Worm (Caenorhabditis elegans) whole organism, L3 larva: ENCODE results near the gene sri-1.
"Not testable (repeated sequence)": the region's sequence is repeated elsewhere in the genome, so short reads cannot be mapped to it uniquely, and the experiment has no call there.

Experiments
- R02D3.7 ChIP-seq: fragments of 150-350 bp; optimal IDR thresholded peaks from 2 replicates; lab custom pipeline; 2014; ENCODE audit warnings: missing biosample characterization, missing genetic modification characterization
- ZK546.5 ChIP-seq: sonication (generic microtip); optimal IDR thresholded peaks from 2 replicates; lab custom pipeline; 2017; ENCODE audit warnings: missing biosample characterization, missing genetic modification characterization
- ama-1 ChIP-seq: fragments of 150-350 bp; optimal IDR thresholded peaks from 2 replicates; lab custom pipeline; 2018
- ceh-16 ChIP-seq: sonication (generic microtip); optimal IDR thresholded peaks from 2 replicates; lab custom pipeline; 2017; ENCODE audit warnings: missing biosample characterization, missing genetic modification characterization
- ceh-82 ChIP-seq: fragments of 150-350 bp; optimal IDR thresholded peaks from 2 replicates; lab custom pipeline; 2014; ENCODE audit warnings: missing biosample characterization, missing genetic modification characterization
- ceh-9 ChIP-seq: sonication (generic microtip); optimal IDR thresholded peaks from 2 replicates; lab custom pipeline; 2018; ENCODE audit warnings: missing biosample characterization, missing genetic modification characterization
- egl-27 ChIP-seq: sonication (generic microtip); optimal IDR thresholded peaks from 4 replicates; lab custom pipeline; 2017; ENCODE audit warnings: missing biosample characterization, missing genetic modification reagents, missing genetic modification characterization
- egl-5 ChIP-seq: fragments of 150-350 bp; optimal IDR thresholded peaks from 2 replicates; lab custom pipeline; 2017; ENCODE audit warnings: missing biosample characterization, missing genetic modification reagents, missing genetic modification characterization, inconsistent platforms
- elt-2 ChIP-seq: sonication (generic microtip); optimal IDR thresholded peaks from 2 replicates; lab custom pipeline; 2016; ENCODE audit warnings: missing genetic modification reagents, mild to moderate bottlenecking, missing genetic modification characterization, missing compliant biosample characterization
- eor-1 ChIP-seq, 2 experiments: fragments of 150-350 bp; optimal IDR thresholded peaks; 2 replicates each; lab custom pipeline; 2014 to 2018; ENCODE audit warnings: missing biosample characterization in 2 of 2, missing genetic modification characterization in 2 of 2
- fkh-10 ChIP-seq: sonication (generic microtip); optimal IDR thresholded peaks from 2 replicates; lab custom pipeline; 2017; ENCODE audit warnings: missing biosample characterization, missing genetic modification reagents, missing genetic modification characterization
- fkh-2 ChIP-seq: fragments of 150-350 bp; optimal IDR thresholded peaks from 2 replicates; lab custom pipeline; 2014; ENCODE audit warnings: missing biosample characterization, missing genetic modification reagents, missing genetic modification characterization
- fos-1 ChIP-seq: fragments of 150-350 bp; optimal IDR thresholded peaks from 2 replicates; lab custom pipeline; 2014; ENCODE audit warnings: missing biosample characterization, missing genetic modification characterization
- lin-15B ChIP-seq: fragments of 150-350 bp; optimal IDR thresholded peaks from 2 replicates; lab custom pipeline; 2014; ENCODE audit warnings: missing biosample characterization, missing genetic modification characterization
- lin-39 ChIP-seq: fragments of 150-350 bp; optimal IDR thresholded peaks from 2 replicates; lab custom pipeline; 2018; ENCODE audit warnings: missing biosample characterization, missing genetic modification reagents, missing genetic modification characterization
- mdl-1 ChIP-seq: fragments of 150-350 bp; optimal IDR thresholded peaks from 2 replicates; lab custom pipeline; 2014; ENCODE audit warnings: missing biosample characterization, missing genetic modification characterization
- mml-1 ChIP-seq: fragments of 150-350 bp; sonication (generic microtip); optimal IDR thresholded peaks from 3 replicates; lab custom pipeline; 2014; ENCODE audit warnings: missing biosample characterization, missing genetic modification characterization
- nfya-1 ChIP-seq: sonication (generic microtip); optimal IDR thresholded peaks from 2 replicates; lab custom pipeline; 2017; ENCODE audit warnings: missing genetic modification characterization, mild to moderate bottlenecking, missing compliant biosample characterization, antibody characterized with exemption, moderate library complexity; ENCODE audit not compliant: insufficient read depth
- nhr-12 ChIP-seq: fragments of 150-350 bp; optimal IDR thresholded peaks from 2 replicates; lab custom pipeline; 2014; ENCODE audit warnings: missing biosample characterization, missing genetic modification characterization
- nhr-23 ChIP-seq: fragments of 150-350 bp; optimal IDR thresholded peaks from 2 replicates; lab custom pipeline; 2014; ENCODE audit warnings: missing biosample characterization, missing genetic modification reagents, missing genetic modification characterization
- nhr-237 ChIP-seq: fragments of 150-350 bp; optimal IDR thresholded peaks from 2 replicates; lab custom pipeline; 2014; ENCODE audit warnings: missing biosample characterization, missing genetic modification characterization
- nhr-28 ChIP-seq: fragments of 150-350 bp; optimal IDR thresholded peaks from 2 replicates; lab custom pipeline; 2014; ENCODE audit warnings: missing biosample characterization, missing genetic modification characterization
- nhr-43 ChIP-seq: sonication (generic microtip); optimal IDR thresholded peaks from 2 replicates; lab custom pipeline; 2016; ENCODE audit warnings: mild to moderate bottlenecking, missing genetic modification characterization, missing compliant biosample characterization; ENCODE audit not compliant: poor library complexity, severe bottlenecking
- nhr-76 ChIP-seq: fragments of 150-350 bp; sonication (generic microtip); optimal IDR thresholded peaks from 5 replicates; lab custom pipeline; 2014; ENCODE audit warnings: missing biosample characterization, missing genetic modification characterization
- nhr-77 ChIP-seq: fragments of 150-350 bp; optimal IDR thresholded peaks from 2 replicates; lab custom pipeline; 2014; ENCODE audit warnings: missing biosample characterization, missing genetic modification characterization
- pha-4 ChIP-seq: fragments of 150-350 bp; optimal IDR thresholded peaks from 2 replicates; lab custom pipeline; 2014; ENCODE audit warnings: missing biosample characterization, missing genetic modification reagents, missing genetic modification characterization
- sea-2 ChIP-seq: fragments of 150-350 bp; sonication (generic microtip); optimal IDR thresholded peaks from 4 replicates; lab custom pipeline; 2014; ENCODE audit warnings: missing biosample characterization, missing genetic modification reagents, missing genetic modification characterization
- skn-1 ChIP-seq: fragments of 150-350 bp; optimal IDR thresholded peaks from 2 replicates; lab custom pipeline; 2014; ENCODE audit warnings: missing biosample characterization, missing genetic modification characterization
- snpc-4 ChIP-seq: fragments of 150-350 bp; optimal IDR thresholded peaks from 2 replicates; lab custom pipeline; 2014; ENCODE audit warnings: missing biosample characterization, missing genetic modification characterization
- tbx-2 ChIP-seq: sonication (generic microtip); optimal IDR thresholded peaks from 2 replicates; lab custom pipeline; 2016; ENCODE audit warnings: mild to moderate bottlenecking, missing genetic modification characterization, missing compliant biosample characterization
- unc-39 ChIP-seq: sonication (generic microtip); optimal IDR thresholded peaks from 4 replicates; lab custom pipeline; 2017; ENCODE audit warnings: missing biosample characterization, missing genetic modification characterization
- unc-62 ChIP-seq: fragments of 150-350 bp; sonication (generic microtip); optimal IDR thresholded peaks from 4 replicates; lab custom pipeline; 2014; ENCODE audit warnings: missing biosample characterization, missing genetic modification reagents, missing genetic modification characterization
- zag-1 ChIP-seq: fragments of 150-350 bp; optimal IDR thresholded peaks from 2 replicates; lab custom pipeline; 2014; ENCODE audit warnings: missing biosample characterization, missing genetic modification characterization
- ztf-4 ChIP-seq: fragments of 150-350 bp; optimal IDR thresholded peaks from 2 replicates; lab custom pipeline; 2014; ENCODE audit warnings: missing biosample characterization, missing genetic modification characterization

sri-1 gene

ce11 chrV:15940254-15940653, 27.2 kb downstream of the sri-1 start, which contains the start of gene srw-55:
srw-55 (minus strand) TSS chrV:15940354.
- TF ChIP-seq nhr-23 (tag; lab: Kevin White, UChicago), result no peak
- no peak for TF ChIP-seq tbx-2
- TF ChIP-seq mdl-1, result no peak
- TF ChIP-seq eor-1 (tag; optimal IDR thresholded peaks at IDR 0.05; lab: Kevin White, UChicago), result no peak
- no peak for TF ChIP-seq ceh-82 (tag; lab: Kevin White, UChicago)
- no peak for TF ChIP-seq skn-1 (tag; lab: Kevin White, UChicago)
- no peak for TF ChIP-seq egl-5 (tag; lab: Kevin White, UChicago)
- TF ChIP-seq lin-15B (tag; lab: Kevin White, UChicago), result no peak
- no peak for TF ChIP-seq pha-4 (tag; lab: Kevin White, UChicago)
- TF ChIP-seq ztf-4 (tag; lab: Kevin White, UChicago), result no peak
- TF ChIP-seq ZK546.5 (tag; lab: Kevin White, UChicago), result no peak
- no peak for TF ChIP-seq ceh-9 (tag; lab: Kevin White, UChicago)
- TF ChIP-seq elt-2 (tag; lab: Kevin White, UChicago), result no peak

ce11 chrV:15932390-15932789, 35.1 kb downstream of the sri-1 start, which contains the start of gene srw-26:
srw-26 (minus strand) TSS chrV:15932490.
- TF ChIP-seq snpc-4 (no peak), lin-39 (tag; lab: Kevin White, UChicago) (no peak), nhr-237 (tag; lab: Kevin White, UChicago) (no peak), nhr-28 (tag; lab: Kevin White, UChicago) (no peak), ceh-9 (tag; lab: Kevin White, UChicago) (no peak), nfya-1 (tag; lab: Kevin White, UChicago) (no peak), zag-1 (tag; lab: Kevin White, UChicago) (no peak), unc-39 (no peak), elt-2 (tag; lab: Kevin White, UChicago) (no peak), nhr-76 (tag; lab: Kevin White, UChicago) (no peak), ama-1 (lab: Kevin White, UChicago) (no peak), fkh-2 (tag; lab: Kevin White, UChicago) (no peak), sea-2 (GFP tag; lab: Kevin White, UChicago) (no peak), nhr-12 (no peak), ceh-16 (tag; lab: Kevin White, UChicago) (no peak), pha-4 (tag; lab: Kevin White, UChicago) (no peak), egl-27 (no peak), R02D3.7 (tag; lab: Kevin White, UChicago) (no peak)

- TF ChIP-seq lin-39, nhr-43, ZK546.5 (tag; lab: Kevin White, UChicago): not testable (repeated sequence)
Measured at ce11 chrV:15929882-15930281, 37.6 kb downstream of the sri-1 start, which contains the start of gene srbc-77. srbc-77 (plus strand) TSS chrV:15930182.

ce11 chrV:15928325-15928724, 39.1 kb downstream of the sri-1 start, which contains the start of gene pzf-1:
pzf-1 (minus strand) TSS chrV:15928425.
- TF ChIP-seq nhr-77 (tag; lab: Kevin White, UChicago), result no peak
- TF ChIP-seq skn-1 (tag; lab: Kevin White, UChicago), result no peak
- TF ChIP-seq zag-1 (tag; lab: Kevin White, UChicago), result no peak
- no peak for TF ChIP-seq nhr-23 (tag; lab: Kevin White, UChicago)
- no peak for TF ChIP-seq nfya-1 (tag; lab: Kevin White, UChicago)
- no peak for TF ChIP-seq elt-2 (tag; lab: Kevin White, UChicago)

- TF ChIP-seq unc-62 (GFP tag; lab: Kevin White, UChicago), result no peak
- peak; percentile 42 for TF ChIP-seq elt-2 (tag; lab: Kevin White, UChicago)
- TF ChIP-seq, all 47 proteins: peak for 1
Measured at ce11 chrV:15924307-15924706, 43.1 kb downstream of the sri-1 start, which contains the start of gene nhr-108. nhr-108 (minus strand) TSS chrV:15924472.

ce11 chrV:15922979-15923378, 44.5 kb downstream of the sri-1 start, which contains the start of gene F35E8.13:
F35E8.13 (plus strand) TSS chrV:15923279.
- TF ChIP-seq egl-27 (no peak), fkh-10 (no peak), R02D3.7 (tag; lab: Kevin White, UChicago) (no peak), eor-1 (tag; optimal IDR thresholded peaks at IDR 0.05; lab: Kevin White, UChicago) (no peak), ceh-9 (tag; lab: Kevin White, UChicago) (no peak), mml-1 (no peak), ceh-82 (tag; lab: Kevin White, UChicago) (no peak), unc-62 (GFP tag; lab: Kevin White, UChicago) (no peak), nhr-237 (tag; lab: Kevin White, UChicago) (no peak), nhr-76 (tag; lab: Kevin White, UChicago) (no peak), snpc-4 (no peak), egl-5 (tag; lab: Kevin White, UChicago) (no peak), fos-1 (tag; lab: Kevin White, UChicago) (no peak)
- TF ChIP-seq, all 47 proteins: peak for 0
